Worm (Caenorhabditis elegans) whole organism, early embryonic: ENCODE results near the gene icap-1.

Experiments
- F13C5.2 ChIP-seq: sonication (generic microtip); optimal IDR thresholded peaks from 2 replicates; lab custom pipeline; 2017; ENCODE audit warnings: mild to moderate bottlenecking, missing genetic modification characterization, inconsistent platforms, missing compliant biosample characterization
- aly-1 ChIP-seq: sonication (generic microtip); optimal IDR thresholded peaks from 2 replicates; lab custom pipeline; 2016; ENCODE audit warnings: missing genetic modification characterization, missing compliant biosample characterization
- ama-1 ChIP-seq: fragments of 150-350 bp; optimal IDR thresholded peaks from 2 replicates; lab custom pipeline; 2014
- ceh-36 ChIP-seq: sonication (generic microtip); optimal IDR thresholded peaks from 2 replicates; lab custom pipeline; 2016; ENCODE audit warnings: missing genetic modification characterization, inconsistent platforms, missing compliant biosample characterization
- ets-7 ChIP-seq: sonication (generic microtip); optimal IDR thresholded peaks from 2 replicates; lab custom pipeline; 2016; ENCODE audit warnings: missing genotype, missing genetic modification characterization, missing compliant biosample characterization
- flt-1 ChIP-seq: fragments of 200-800 bp; sonication (Bioruptor generic); IDR thresholded peaks from 2 replicates; pipeline ENCODE4 v1.3.6; 2022; ENCODE audit warnings: missing genetic modification characterization, missing compliant biosample characterization
- tbx-37 ChIP-seq: fragments of 200-800 bp; sonication (Bioruptor generic); conservative IDR thresholded peaks from 2 replicates; pipeline ENCODE4 v1.3.6; 2022; ENCODE audit warnings: missing genetic modification reagents, missing genetic modification characterization, missing compliant biosample characterization

DNA sequence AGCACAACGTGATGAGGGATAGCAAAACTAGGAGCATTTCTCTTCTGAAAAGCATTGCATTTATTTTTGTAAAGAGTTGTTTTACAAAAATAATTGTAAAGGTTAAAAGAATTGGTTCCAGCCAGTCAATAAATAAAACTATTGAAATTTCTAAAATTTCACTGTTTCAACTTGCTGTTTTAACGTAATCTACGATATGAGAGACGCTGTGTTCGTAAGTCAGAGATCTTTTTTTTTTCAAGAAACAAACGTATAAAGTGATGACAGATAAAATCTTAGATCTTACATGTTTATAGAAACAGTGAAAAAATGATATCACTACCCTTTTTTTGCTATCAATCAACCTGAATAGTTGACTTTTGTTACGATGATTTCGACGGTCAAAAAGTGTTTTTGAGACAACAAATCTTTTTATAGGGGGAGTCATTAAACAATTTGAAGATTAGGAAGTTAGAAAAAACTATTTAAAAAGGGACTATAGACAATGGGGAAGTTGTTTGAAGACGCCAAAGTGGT lies 11.2 kb upstream of the icap-1 start, which contains the start of gene Y45F10D.6:
- TF ChIP-seq ceh-36 (no peak), ama-1 (no peak), ets-7 (tag; lab: Kevin White, UChicago) (no peak), aly-1 (tag; lab: Kevin White, UChicago) (no peak), flt-1 (GFP tag; lab: Robert Waterston, UW) (no peak), F13C5.2 (tag; lab: Kevin White, UChicago) (no peak), tbx-37 (GFP tag; lab: Robert Waterston, UW) (no peak)
